Fruit fly (Drosophila melanogaster) whole organism, embryonic: ENCODE measurements around the gene p-cup.

Source experiments
- Ada2b ChIP-seq: fragments of 200-800 bp; sonication (Bioruptor generic); IDR thresholded peaks from 2 replicates; pipeline ENCODE4 v1.3.6; 2022; ENCODE audit warnings: missing biosample characterization, missing genetic modification characterization
- CG11398 ChIP-seq: fragments of 200-800 bp; sonication (Bioruptor generic); optimal IDR thresholded peaks from 2 replicates; lab custom pipeline; 2016; ENCODE audit warnings: missing biosample characterization, missing genetic modification characterization
- CG11504 ChIP-seq: fragments of 200-800 bp; sonication (Bioruptor generic); optimal IDR thresholded peaks from 3 replicates; lab custom pipeline; 2019; ENCODE audit warnings: missing biosample characterization, mild to moderate bottlenecking, missing genetic modification characterization, moderate library complexity
- CG12942 ChIP-seq: fragments of 200-800 bp; sonication (Bioruptor generic); optimal IDR thresholded peaks from 3 replicates; lab custom pipeline; 2016; ENCODE audit warnings: missing biosample characterization, missing genetic modification characterization
- CG13775 ChIP-seq: fragments of 200-800 bp; sonication (Bioruptor generic); optimal IDR thresholded peaks from 3 replicates; lab custom pipeline; 2017; ENCODE audit warnings: missing biosample characterization, mild to moderate bottlenecking, missing genetic modification characterization
- CG14050 ChIP-seq: fragments of 200-800 bp; sonication (Bioruptor generic); IDR thresholded peaks from 3 replicates; pipeline ENCODE4 v1.3.6; 2022; ENCODE audit warnings: missing biosample characterization, missing genetic modification characterization
- CG1603 ChIP-seq: fragments of 200-800 bp; sonication (Bioruptor generic); optimal IDR thresholded peaks from 2 replicates; lab custom pipeline; 2019; ENCODE audit warnings: missing biosample characterization, mild to moderate bottlenecking, missing genetic modification characterization, moderate library complexity
- CG17186 ChIP-seq: fragments of 200-800 bp; sonication (Bioruptor generic); optimal IDR thresholded peaks from 3 replicates; lab custom pipeline; 2017; ENCODE audit warnings: missing biosample characterization, missing genetic modification reagents, missing genetic modification characterization
- CG17328 ChIP-seq: fragments of 200-800 bp; sonication (Bioruptor generic); IDR thresholded peaks from 2 replicates; pipeline ENCODE4 v1.3.6; 2022; ENCODE audit warnings: missing biosample characterization, missing genetic modification characterization
- CG31365 ChIP-seq: fragments of 200-800 bp; sonication (Bioruptor generic); optimal IDR thresholded peaks from 2 replicates; lab custom pipeline; 2018; ENCODE audit warnings: missing biosample characterization, mild to moderate bottlenecking, missing genetic modification characterization
- CG31441 ChIP-seq: fragments of 200-800 bp; sonication (Bioruptor generic); IDR thresholded peaks from 2 replicates; pipeline ENCODE4 v1.3.6; 2022; ENCODE audit warnings: missing biosample characterization, missing genetic modification characterization
- CG34422 ChIP-seq: fragments of 200-800 bp; sonication (Bioruptor generic); IDR thresholded peaks from 3 replicates; pipeline ENCODE4 v1.3.6; 2022; ENCODE audit warnings: missing biosample characterization, missing genetic modification characterization
- CG5245 ChIP-seq: fragments of 200-800 bp; sonication (Bioruptor generic); optimal IDR thresholded peaks from 3 replicates; lab custom pipeline; 2016; ENCODE audit warnings: missing biosample characterization, missing genetic modification characterization
- CG6683 ChIP-seq: fragments of 200-800 bp; sonication (Bioruptor generic); optimal IDR thresholded peaks from 2 replicates; lab custom pipeline; 2017; ENCODE audit warnings: missing biosample characterization, mild to moderate bottlenecking, missing genetic modification characterization, missing genetic modification reagents
- CG7745 ChIP-seq: fragments of 200-800 bp; sonication (Bioruptor generic); optimal IDR thresholded peaks from 2 replicates; lab custom pipeline; 2018; ENCODE audit warnings: missing biosample characterization, mild to moderate bottlenecking, missing genetic modification characterization, moderate library complexity
- CG7839 ChIP-seq: fragments of 200-800 bp; sonication (Bioruptor generic); optimal IDR thresholded peaks from 3 replicates; lab custom pipeline; 2018; ENCODE audit warnings: missing biosample characterization, mild to moderate bottlenecking, missing genetic modification characterization, moderate library complexity
- CG7963 ChIP-seq: fragments of 200-800 bp; sonication (Bioruptor generic); IDR thresholded peaks from 3 replicates; pipeline ENCODE4 v1.3.6; 2022; ENCODE audit warnings: missing biosample characterization, missing genetic modification characterization; ENCODE audit not compliant: partially characterized antibody
- CG9797 ChIP-seq: fragments of 200-800 bp; sonication (Bioruptor generic); optimal IDR thresholded peaks from 3 replicates; lab custom pipeline; 2018; ENCODE audit warnings: missing biosample characterization, mild to moderate bottlenecking, missing genetic modification characterization
- Chrac-16 ChIP-seq: fragments of 200-800 bp; sonication (Bioruptor generic); optimal IDR thresholded peaks from 3 replicates; lab custom pipeline; 2016; ENCODE audit warnings: missing biosample characterization, missing genetic modification characterization
- H2.0 ChIP-seq: fragments of 200-800 bp; sonication (Bioruptor generic); IDR thresholded peaks from 2 replicates; pipeline ENCODE4 v1.3.6; 2022; ENCODE audit warnings: missing biosample characterization, missing genetic modification characterization
- Hr51 ChIP-seq, 2 experiments: fragments of 200-800 bp; sonication (Bioruptor generic); optimal IDR thresholded peaks; 2 replicates in 1 of 2; 3 replicates in 1 of 2; lab custom pipeline; 2016 to 2018; ENCODE audit warnings: missing biosample characterization in 2 of 2, missing genetic modification characterization in 2 of 2, mild to moderate bottlenecking in 1 of 2, moderate library complexity in 1 of 2
- Hr78 ChIP-seq, 2 experiments: fragments of 200-800 bp in 1 of 2; fragments of >200 bp in 1 of 2; sonication (Bioruptor generic) in 1 of 2; optimal IDR thresholded peaks; 2 replicates each; lab custom pipeline; 2017 to 2019; ENCODE audit warnings: missing biosample characterization in 2 of 2, missing genetic modification characterization in 2 of 2, mild to moderate bottlenecking in 1 of 2, moderate library complexity in 1 of 2
- Poxn ChIP-seq: fragments of 200-800 bp; sonication (Bioruptor generic); IDR thresholded peaks from 2 replicates; pipeline ENCODE4 v1.3.6; 2022; ENCODE audit warnings: missing biosample characterization, missing genetic modification characterization
- Ravus ChIP-seq: fragments of 200-800 bp; sonication (Bioruptor generic); IDR thresholded peaks from 2 replicates; pipeline ENCODE4 v1.3.6; 2022; ENCODE audit warnings: missing biosample characterization, missing genetic modification characterization
- Rfx ChIP-seq: fragments of 200-800 bp; sonication (Bioruptor generic); IDR thresholded peaks from 2 replicates; pipeline ENCODE4 v1.3.6; 2022; ENCODE audit warnings: missing biosample characterization, missing genetic modification characterization
- Usf ChIP-seq: fragments of 200-800 bp; sonication (Bioruptor generic); optimal IDR thresholded peaks from 2 replicates; lab custom pipeline; 2017; ENCODE audit warnings: missing genotype, missing biosample characterization, missing genetic modification characterization
- ase ChIP-seq: fragments of 200-800 bp; sonication (Bioruptor generic); IDR thresholded peaks from 3 replicates; pipeline ENCODE4 v1.3.6; 2022; ENCODE audit warnings: missing biosample characterization, missing genetic modification characterization
- bigmax ChIP-seq: fragments of 200-800 bp; sonication (Bioruptor generic); optimal IDR thresholded peaks from 2 replicates; lab custom pipeline; 2018; ENCODE audit warnings: missing biosample characterization, mild to moderate bottlenecking, missing genetic modification characterization
- bowl ChIP-seq: fragments of 200-800 bp; sonication (Bioruptor generic); IDR thresholded peaks from 2 replicates; pipeline ENCODE4 v1.3.6; 2022; ENCODE audit warnings: missing biosample characterization, missing genetic modification characterization
- bsh ChIP-seq, 2 experiments: fragments of 200-800 bp; sonication (Bioruptor generic); optimal IDR thresholded peaks; 2 replicates each; lab custom pipeline; 2017 to 2018; ENCODE audit warnings: mild to moderate bottlenecking in 2 of 2, missing biosample characterization in 2 of 2, missing genetic modification characterization in 2 of 2, moderate library complexity in 1 of 2
- corto ChIP-seq: fragments of 200-800 bp; sonication (Bioruptor generic); optimal IDR thresholded peaks from 2 replicates; lab custom pipeline; 2016; ENCODE audit warnings: missing biosample characterization, mild to moderate bottlenecking, missing genetic modification characterization, moderate library complexity
- dati ChIP-seq: fragments of 200-800 bp; sonication (Bioruptor generic); IDR thresholded peaks from 2 replicates; pipeline ENCODE4 v1.3.6; 2022; ENCODE audit warnings: missing biosample characterization, missing genetic modification characterization
- esg ChIP-seq: fragments of 200-800 bp; sonication (Bioruptor generic); conservative IDR thresholded peaks from 2 replicates; pipeline ENCODE4 v1.3.6; 2022; ENCODE audit warnings: missing biosample characterization, missing genetic modification characterization
- fd102C ChIP-seq: fragments of 200-800 bp; sonication (Bioruptor generic); optimal IDR thresholded peaks from 2 replicates; lab custom pipeline; 2018; ENCODE audit warnings: missing biosample characterization, mild to moderate bottlenecking, missing genetic modification characterization, moderate library complexity
- knrl ChIP-seq: fragments of 200-800 bp; sonication (Bioruptor generic); IDR thresholded peaks from 3 replicates; pipeline ENCODE4 v1.3.6; 2022; ENCODE audit warnings: missing biosample characterization, missing genetic modification characterization; ENCODE audit not compliant: partially characterized antibody
- lbe ChIP-seq: fragments of 200-800 bp; sonication (Bioruptor generic); optimal IDR thresholded peaks from 2 replicates; lab custom pipeline; 2016; ENCODE audit warnings: missing biosample characterization, mild to moderate bottlenecking, missing genetic modification characterization
- lov ChIP-seq, 2 experiments: fragments of 200-800 bp in 1 of 2; fragments of >200 bp in 1 of 2; sonication (Bioruptor generic) in 1 of 2; IDR thresholded peaks in 1 of 2; optimal IDR thresholded peaks in 1 of 2; 2 replicates in 1 of 2; 3 replicates in 1 of 2; pipeline versions ENCODE4 v1.3.6 to Lab custom; 2017 to 2022; ENCODE audit warnings: missing biosample characterization in 1 of 2, missing genetic modification characterization in 1 of 2
- otp ChIP-seq: fragments of 200-800 bp; sonication (Bioruptor generic); IDR thresholded peaks from 3 replicates; pipeline ENCODE4, ENCODE4 v1.3.6; 2022; ENCODE audit warnings: missing biosample characterization, missing genetic modification characterization
- pan ChIP-seq, 4 experiments: fragments of >200 bp in 3 of 4; fragments of 200-800 bp in 1 of 4; sonication (Bioruptor generic) in 1 of 4; optimal IDR thresholded peaks in 3 of 4; IDR thresholded peaks in 1 of 4; 2 replicates each; pipeline versions ENCODE4 v1.3.6 to Lab custom; 2017 to 2022; ENCODE audit warnings: missing biosample characterization in 2 of 4, missing genetic modification characterization in 2 of 4, mixed read lengths in 1 of 4
- pfk ChIP-seq: fragments of 200-800 bp; sonication (Bioruptor generic); optimal IDR thresholded peaks from 2 replicates; lab custom pipeline; 2018; ENCODE audit warnings: missing biosample characterization, mild to moderate bottlenecking, missing genetic modification characterization, moderate library complexity
- pho ChIP-seq: fragments of 200-800 bp; sonication (Bioruptor generic); optimal IDR thresholded peaks from 2 replicates; lab custom pipeline; 2016; ENCODE audit warnings: missing biosample characterization, missing genetic modification characterization
- phol ChIP-seq: fragments of 200-800 bp; sonication (Bioruptor generic); optimal IDR thresholded peaks from 3 replicates; lab custom pipeline; 2018; ENCODE audit warnings: missing biosample characterization, mild to moderate bottlenecking, missing genetic modification characterization, moderate library complexity
- sima ChIP-seq: fragments of 200-800 bp; sonication (Bioruptor generic); optimal IDR thresholded peaks from 2 replicates; lab custom pipeline; 2016; ENCODE audit warnings: missing biosample characterization, missing genetic modification characterization
- slbo ChIP-seq: fragments of 200-800 bp; sonication (Bioruptor generic); IDR thresholded peaks from 2 replicates; pipeline ENCODE4 v1.3.6; 2022; ENCODE audit warnings: missing biosample characterization, missing genetic modification characterization
- stc ChIP-seq: fragments of 200-800 bp; sonication (Bioruptor generic); IDR thresholded peaks from 2 replicates; pipeline ENCODE4 v1.3.6; 2022; ENCODE audit warnings: missing biosample characterization, missing genetic modification characterization
- tio ChIP-seq: fragments of 200-800 bp; sonication (Bioruptor generic); optimal IDR thresholded peaks from 2 replicates; lab custom pipeline; 2017; ENCODE audit warnings: missing biosample characterization, missing genetic modification characterization, inconsistent platforms
- unc-4 ChIP-seq: fragments of 200-800 bp; sonication (Bioruptor generic); IDR thresholded peaks from 2 replicates; pipeline ENCODE4 v1.3.6; 2022; ENCODE audit warnings: missing biosample characterization, missing genetic modification characterization; ENCODE audit not compliant: partially characterized antibody
- wek ChIP-seq: fragments of 200-800 bp; sonication (Bioruptor generic); optimal IDR thresholded peaks from 3 replicates; lab custom pipeline; 2018; ENCODE audit warnings: missing biosample characterization, mild to moderate bottlenecking, missing genetic modification characterization, moderate library complexity
- wor ChIP-seq: fragments of 200-800 bp; sonication (Bioruptor generic); IDR thresholded peaks from 2 replicates; pipeline ENCODE4 v1.3.6; 2022; ENCODE audit warnings: missing biosample characterization, missing genetic modification characterization

p-cup gene

DNA sequence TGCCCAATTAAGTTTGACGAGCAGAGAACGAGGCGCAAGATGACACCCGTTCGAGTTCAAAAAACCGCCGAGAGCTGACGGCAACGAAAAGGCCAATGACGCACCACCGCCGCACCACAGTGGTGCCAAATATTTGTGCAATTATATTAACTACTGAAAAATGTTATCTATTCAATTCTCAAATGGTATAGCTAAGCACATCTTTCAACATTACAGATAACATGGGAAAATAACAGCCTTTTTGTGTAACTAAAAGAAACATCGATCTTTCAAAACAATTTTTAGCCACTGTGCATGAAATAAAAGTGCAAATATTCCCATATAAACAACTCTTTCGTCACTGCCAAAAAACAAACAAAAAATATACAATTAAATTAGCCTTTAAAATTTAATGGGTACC, 41.3 kb upstream of the p-cup start (continued):
- TF ChIP-seq bsh (GFP tag; optimal IDR thresholded peaks at IDR 0.05; lab: Kevin White, UChicago) = peak in 1 of 2 experiments; percentile 13
- no peak for TF ChIP-seq CG11398 (GFP tag; lab: Kevin White, UChicago)
- TF ChIP-seq wor (GFP tag; lab: Robert Waterston, UW) = no peak
- TF ChIP-seq lov (optimal IDR thresholded peaks at IDR 0.05; lab: Kevin White, UChicago) = no peak
- no peak for TF ChIP-seq lov (GFP tag; IDR thresholded peaks at IDR 0.05; lab: Robert Waterston, UW)
- TF ChIP-seq Ada2b (GFP tag; lab: Robert Waterston, UW) = 0 out of 2 replicates have a peak, but pooled peaks have one; percentile 34
- no peak for TF ChIP-seq knrl (GFP tag; lab: Robert Waterston, UW)
- no peak for TF ChIP-seq wek
- TF ChIP-seq CG14050 = no peak
- no peak for TF ChIP-seq Poxn (GFP tag; lab: Robert Waterston, UW)
- TF ChIP-seq CG7963 (GFP tag; lab: Robert Waterston, UW) = no peak
- TF ChIP-seq CG13775 (GFP tag; lab: Kevin White, UChicago) = peak; percentile 10
- no peak for TF ChIP-seq esg (GFP tag; lab: Robert Waterston, UW)
- TF ChIP-seq bigmax = no peak
- no peak for TF ChIP-seq sima (GFP tag; lab: Kevin White, UChicago)
- no peak for TF ChIP-seq bowl
- TF ChIP-seq unc-4 = no peak
- TF ChIP-seq lbe (GFP tag; lab: Kevin White, UChicago) = peak; percentile 82
- TF ChIP-seq Chrac-16 = peak; percentile 2
- TF ChIP-seq pfk (GFP tag; lab: Kevin White, UChicago) = no peak
- peak; percentile 20 for TF ChIP-seq CG11504 (tag; lab: Kevin White, UChicago)
- no peak for TF ChIP-seq fd102C (GFP tag; lab: Kevin White, UChicago)
- peak; percentile 2 for TF ChIP-seq phol (tag; lab: Kevin White, UChicago)
- TF ChIP-seq CG6683 = no peak
- peak; percentile 1 for TF ChIP-seq CG7839
- TF ChIP-seq CG5245 (GFP tag; lab: Kevin White, UChicago) = no peak
- no peak for TF ChIP-seq ase (GFP tag; lab: Robert Waterston, UW)
- no peak for TF ChIP-seq CG7745
- TF ChIP-seq otp = 0 out of 3 replicates have a peak, but pooled peaks have one; percentile 6
- no peak for TF ChIP-seq CG31441 (GFP tag; lab: Robert Waterston, UW)
- TF ChIP-seq pan (optimal IDR thresholded peaks at IDR 0.05; lab: Kevin White, UChicago) = no peak
- no peak for TF ChIP-seq pan (GFP tag; optimal IDR thresholded peaks at IDR 0.05 in 1 of 2, IDR thresholded peaks at IDR 0.05 in 1 of 2)
- TF ChIP-seq Hr51 (GFP tag; optimal IDR thresholded peaks at IDR 0.05; lab: Kevin White, UChicago) = peak in 1 of 2 experiments; percentile 34
- TF ChIP-seq corto (GFP tag; lab: Kevin White, UChicago) = peak; percentile 11
- peak; percentile 5 for TF ChIP-seq tio (GFP tag; lab: Kevin White, UChicago)
- peak; percentile 19 for TF ChIP-seq CG1603 (tag; lab: Kevin White, UChicago)
- 0 out of 2 replicates have a peak, but pooled peaks have one; percentile 24 for TF ChIP-seq H2.0 (GFP tag; lab: Robert Waterston, UW)
- no peak for TF ChIP-seq dati (GFP tag; lab: Robert Waterston, UW)
- no peak for TF ChIP-seq Hr78 (GFP tag; optimal IDR thresholded peaks at IDR 0.05; lab: Kevin White, UChicago)
- no peak for TF ChIP-seq Ravus (GFP tag; lab: Robert Waterston, UW)
- TF ChIP-seq Rfx (GFP tag; lab: Robert Waterston, UW) = no peak; the same call in 1 of the 2 replicates
- peak; percentile 17; the same call in 1 of the 3 replicates for TF ChIP-seq CG34422 (GFP tag; lab: Robert Waterston, UW)
- no peak for TF ChIP-seq CG12942 (GFP tag; lab: Kevin White, UChicago)
- TF ChIP-seq CG9797 = no peak
- no peak for TF ChIP-seq CG31365 (tag; lab: Kevin White, UChicago)
- TF ChIP-seq stc (GFP tag; lab: Robert Waterston, UW) = no peak
- TF ChIP-seq pho (GFP tag; lab: Kevin White, UChicago) = no peak
- no peak for TF ChIP-seq CG17186 (GFP tag; lab: Kevin White, UChicago)
- no peak for TF ChIP-seq CG17328 (GFP tag; lab: Robert Waterston, UW)
- peak; percentile 24; the same call in 1 of the 2 replicates for TF ChIP-seq slbo (GFP tag; lab: Robert Waterston, UW)
- TF ChIP-seq Usf = no peak
